Worm (Caenorhabditis elegans) whole organism, L2 larva: Measurements from ENCODE around the gene C05B5.11.

Experiments
- nhr-237 ChIP-seq: fragments of 150-350 bp; optimal IDR thresholded peaks from 2 replicates; lab custom pipeline; 2014; ENCODE audit warnings: missing biosample characterization, missing genetic modification characterization
- skn-1 ChIP-seq: sonication (generic microtip); optimal IDR thresholded peaks from 2 replicates; lab custom pipeline; 2017; ENCODE audit warnings: missing biosample characterization, missing genetic modification characterization

- TF ChIP-seq skn-1 (tag; lab: Kevin White, UChicago) (no peak), nhr-237 (tag; lab: Kevin White, UChicago) (no peak)
Measured at ce11 chrIII:9963447-9963846, 40.9 kb upstream of the C05B5.11 start.
